Fruit fly (Drosophila melanogaster) whole organism, embryonic: ENCODE data around the gene CG1572.

ENCODE experiments used
- Ada2b ChIP-seq: fragments of 200-800 bp; sonication (Bioruptor generic); IDR thresholded peaks from 2 replicates; pipeline ENCODE4 v1.3.6; 2022; ENCODE audit warnings: missing biosample characterization, missing genetic modification characterization
- C15 ChIP-seq: fragments of 200-800 bp; sonication (Bioruptor generic); IDR thresholded peaks from 3 replicates; pipeline ENCODE4 v1.3.6; 2022; ENCODE audit warnings: missing biosample characterization, missing genetic modification characterization
- CG10274 ChIP-seq: fragments of 200-800 bp; sonication (Bioruptor generic); optimal IDR thresholded peaks from 3 replicates; lab custom pipeline; 2017; ENCODE audit warnings: missing biosample characterization, mild to moderate bottlenecking, missing genetic modification characterization
- CG10321 ChIP-seq: fragments of 200-800 bp; sonication (Bioruptor generic); IDR thresholded peaks from 2 replicates; pipeline ENCODE4 v1.3.6; 2022; ENCODE audit warnings: missing biosample characterization, missing genetic modification characterization
- CG10543 ChIP-seq: fragments of 200-800 bp; sonication (Bioruptor generic); optimal IDR thresholded peaks from 3 replicates; lab custom pipeline; 2017; ENCODE audit warnings: missing biosample characterization, mild to moderate bottlenecking, missing genetic modification characterization, moderate library complexity
- CG10565 ChIP-seq: fragments of 200-800 bp; sonication (Bioruptor generic); optimal IDR thresholded peaks from 3 replicates; lab custom pipeline; 2016; ENCODE audit warnings: missing biosample characterization, mild to moderate bottlenecking, missing genetic modification characterization
- CG12769 ChIP-seq: fragments of 200-800 bp; sonication (Bioruptor generic); optimal IDR thresholded peaks from 2 replicates; lab custom pipeline; 2019; ENCODE audit warnings: missing biosample characterization, mild to moderate bottlenecking, missing genetic modification characterization, moderate library complexity
- CG14860 ChIP-seq: fragments of 200-800 bp; sonication (Bioruptor generic); IDR thresholded peaks from 3 replicates; pipeline ENCODE4 v1.3.6; 2022; ENCODE audit warnings: missing biosample characterization, missing genetic modification characterization; ENCODE audit not compliant: partially characterized antibody
- CG1529 ChIP-seq: fragments of 200-800 bp; sonication (Bioruptor generic); optimal IDR thresholded peaks from 3 replicates; lab custom pipeline; 2018; ENCODE audit warnings: missing biosample characterization, missing genetic modification characterization
- CG17328 ChIP-seq: fragments of 200-800 bp; sonication (Bioruptor generic); IDR thresholded peaks from 2 replicates; pipeline ENCODE4 v1.3.6; 2022; ENCODE audit warnings: missing biosample characterization, missing genetic modification characterization
- CG2199 ChIP-seq: fragments of 200-800 bp; sonication (Bioruptor generic); IDR thresholded peaks from 3 replicates; pipeline ENCODE4 v1.3.6; 2022; ENCODE audit warnings: missing biosample characterization, missing genetic modification characterization
- CG2202 ChIP-seq: fragments of 200-800 bp; sonication (Bioruptor generic); optimal IDR thresholded peaks from 2 replicates; lab custom pipeline; 2018; ENCODE audit warnings: missing biosample characterization, mild to moderate bottlenecking, missing genetic modification characterization
- CG31388 ChIP-seq: fragments of 200-800 bp; sonication (Bioruptor generic); optimal IDR thresholded peaks from 2 replicates; lab custom pipeline; 2016; ENCODE audit warnings: missing biosample characterization, missing genetic modification characterization
- CG32767 ChIP-seq: fragments of 200-800 bp; sonication (Bioruptor generic); IDR thresholded peaks from 2 replicates; pipeline ENCODE4 v1.3.6; 2022; ENCODE audit warnings: missing biosample characterization, missing genetic modification characterization
- CG3847 ChIP-seq: fragments of 200-800 bp; sonication (Bioruptor generic); IDR thresholded peaks from 2 replicates; pipeline ENCODE4 v1.3.6; 2022; ENCODE audit warnings: missing biosample characterization, missing genetic modification characterization
- CG4328 ChIP-seq: fragments of 200-800 bp; sonication (Bioruptor generic); optimal IDR thresholded peaks from 3 replicates; lab custom pipeline; 2017; ENCODE audit warnings: missing biosample characterization, missing genetic modification reagents, missing genetic modification characterization
- CG4360 ChIP-seq: fragments of 200-800 bp; sonication (Bioruptor generic); IDR thresholded peaks from 2 replicates; pipeline ENCODE4 v1.3.6; 2022; ENCODE audit warnings: missing biosample characterization, missing genetic modification characterization
- CG5180 ChIP-seq: fragments of 200-800 bp; sonication (Bioruptor generic); optimal IDR thresholded peaks from 3 replicates; lab custom pipeline; 2017; ENCODE audit warnings: missing biosample characterization, missing genetic modification characterization, mild to moderate bottlenecking, moderate library complexity, missing genetic modification reagents
- CG7556 ChIP-seq: fragments of 200-800 bp; sonication (Bioruptor generic); optimal IDR thresholded peaks from 2 replicates; lab custom pipeline; 2017; ENCODE audit warnings: missing biosample characterization, mild to moderate bottlenecking, missing genetic modification characterization
- CG8089 ChIP-seq: fragments of 200-800 bp; sonication (Bioruptor generic); optimal IDR thresholded peaks from 3 replicates; lab custom pipeline; 2016; ENCODE audit warnings: missing biosample characterization, missing genetic modification characterization
- CG8765 ChIP-seq: fragments of 200-800 bp; sonication (Bioruptor generic); IDR thresholded peaks from 2 replicates; pipeline ENCODE4 v1.3.6; 2022; ENCODE audit warnings: missing biosample characterization, missing genetic modification characterization
- Chrac-16 ChIP-seq: fragments of 200-800 bp; sonication (Bioruptor generic); optimal IDR thresholded peaks from 3 replicates; lab custom pipeline; 2016; ENCODE audit warnings: missing biosample characterization, missing genetic modification characterization
- CoRest ChIP-seq: fragments of 200-800 bp; sonication (Bioruptor generic); optimal IDR thresholded peaks from 3 replicates; lab custom pipeline; 2018; ENCODE audit warnings: missing biosample characterization, mild to moderate bottlenecking, missing genetic modification characterization, moderate library complexity
- Dip2 ChIP-seq: fragments of 200-800 bp; sonication (Bioruptor generic); IDR thresholded peaks from 2 replicates; pipeline ENCODE4 v1.3.6; 2022; ENCODE audit warnings: missing biosample characterization, missing genetic modification characterization
- Dref ChIP-seq: fragments of 200-800 bp; sonication (Bioruptor generic); IDR thresholded peaks from 2 replicates; pipeline ENCODE4 v1.3.6; 2022; ENCODE audit warnings: missing biosample characterization, missing genetic modification characterization
- H2.0 ChIP-seq: fragments of 200-800 bp; sonication (Bioruptor generic); IDR thresholded peaks from 2 replicates; pipeline ENCODE4 v1.3.6; 2022; ENCODE audit warnings: missing biosample characterization, missing genetic modification characterization
- Lim3 ChIP-seq: fragments of 200-800 bp; sonication (Bioruptor generic); IDR thresholded peaks from 2 replicates; pipeline ENCODE4 v1.3.6; 2022; ENCODE audit warnings: missing biosample characterization, missing genetic modification characterization
- Med ChIP-seq: fragments of 200-800 bp; sonication (Bioruptor generic); peaks from one replicate; lab custom pipeline; 2016; ENCODE audit warnings: missing biosample characterization, missing genetic modification characterization, mild to moderate bottlenecking, inconsistent platforms, moderate library complexity
- PHDP ChIP-seq: fragments of 200-800 bp; sonication (Bioruptor generic); optimal IDR thresholded peaks from 3 replicates; lab custom pipeline; 2018; ENCODE audit warnings: missing biosample characterization, mild to moderate bottlenecking, missing genetic modification characterization, moderate library complexity
- Poxn ChIP-seq: fragments of 200-800 bp; sonication (Bioruptor generic); IDR thresholded peaks from 2 replicates; pipeline ENCODE4 v1.3.6; 2022; ENCODE audit warnings: missing biosample characterization, missing genetic modification characterization
- ac ChIP-seq: fragments of 200-800 bp; sonication (Bioruptor generic); optimal IDR thresholded peaks from 3 replicates; lab custom pipeline; 2017; ENCODE audit warnings: missing biosample characterization, mild to moderate bottlenecking, missing genetic modification characterization
- ash1 ChIP-seq: fragments of 200-800 bp; sonication (Bioruptor generic); optimal IDR thresholded peaks from 2 replicates; lab custom pipeline; 2018; ENCODE audit warnings: missing biosample characterization, mild to moderate bottlenecking, missing genetic modification characterization
- bigmax ChIP-seq: fragments of 200-800 bp; sonication (Bioruptor generic); optimal IDR thresholded peaks from 2 replicates; lab custom pipeline; 2018; ENCODE audit warnings: missing biosample characterization, mild to moderate bottlenecking, missing genetic modification characterization
- dmrt99B ChIP-seq: fragments of 200-800 bp; sonication (Bioruptor generic); optimal IDR thresholded peaks from 2 replicates; lab custom pipeline; 2018; ENCODE audit warnings: missing biosample characterization, mild to moderate bottlenecking, missing genetic modification characterization, moderate library complexity
- dpn ChIP-seq, 2 experiments: fragments of 200-800 bp; sonication (Bioruptor generic); optimal IDR thresholded peaks; 3 replicates each; lab custom pipeline; 2016; ENCODE audit warnings: missing biosample characterization in 2 of 2, missing genetic modification characterization in 2 of 2
- dysf ChIP-seq: fragments of 200-800 bp; sonication (Bioruptor generic); IDR thresholded peaks from 3 replicates; pipeline ENCODE4 v1.3.6; 2022; ENCODE audit warnings: missing biosample characterization, missing genetic modification characterization
- jigr1 ChIP-seq: fragments of 200-800 bp; sonication (Bioruptor generic); IDR thresholded peaks from 3 replicates; pipeline ENCODE4 v1.3.6; 2022; ENCODE audit warnings: missing biosample characterization, missing genetic modification characterization
- kah ChIP-seq: fragments of 200-800 bp; sonication (Bioruptor generic); optimal IDR thresholded peaks from 2 replicates; lab custom pipeline; 2018; ENCODE audit warnings: missing biosample characterization, mild to moderate bottlenecking, missing genetic modification characterization
- otp ChIP-seq: fragments of 200-800 bp; sonication (Bioruptor generic); IDR thresholded peaks from 3 replicates; pipeline ENCODE4, ENCODE4 v1.3.6; 2022; ENCODE audit warnings: missing biosample characterization, missing genetic modification characterization
- phol ChIP-seq: fragments of 200-800 bp; sonication (Bioruptor generic); optimal IDR thresholded peaks from 3 replicates; lab custom pipeline; 2018; ENCODE audit warnings: missing biosample characterization, mild to moderate bottlenecking, missing genetic modification characterization, moderate library complexity
- ro ChIP-seq: fragments of 200-800 bp; sonication (Bioruptor generic); IDR thresholded peaks from 2 replicates; pipeline ENCODE4 v1.3.6; 2022; ENCODE audit warnings: missing biosample characterization, missing genetic modification characterization
- schlank ChIP-seq: fragments of 200-800 bp; sonication (Bioruptor generic); optimal IDR thresholded peaks from 2 replicates; lab custom pipeline; 2018; ENCODE audit warnings: missing biosample characterization, mild to moderate bottlenecking, missing genetic modification characterization
- shn ChIP-seq: fragments of 200-800 bp; sonication (Bioruptor generic); optimal IDR thresholded peaks from 3 replicates; lab custom pipeline; 2016; ENCODE audit warnings: missing biosample characterization, missing genetic modification characterization
- slbo ChIP-seq: fragments of 200-800 bp; sonication (Bioruptor generic); IDR thresholded peaks from 2 replicates; pipeline ENCODE4 v1.3.6; 2022; ENCODE audit warnings: missing biosample characterization, missing genetic modification characterization
- slp2 ChIP-seq: fragments of 200-800 bp; sonication (Bioruptor generic); optimal IDR thresholded peaks from 2 replicates; lab custom pipeline; 2016; ENCODE audit warnings: missing biosample characterization, missing genetic modification characterization
- twi ChIP-seq: fragments of 200-800 bp; optimal IDR thresholded peaks from 2 replicates; lab custom pipeline; 2019; ENCODE audit warnings: missing biosample characterization, mild to moderate bottlenecking, missing genetic modification characterization, moderate library complexity
- yki ChIP-seq: fragments of >200 bp; optimal IDR thresholded peaks from 3 replicates; lab custom pipeline; 2018
- zen ChIP-seq: fragments of 200-800 bp; sonication (Bioruptor generic); optimal IDR thresholded peaks from 3 replicates; lab custom pipeline; 2018; ENCODE audit warnings: missing biosample characterization, mild to moderate bottlenecking, missing genetic modification characterization, moderate library complexity
- zen2 ChIP-seq: fragments of 200-800 bp; sonication (Bioruptor generic); IDR thresholded peaks from 3 replicates; pipeline ENCODE4 v1.3.6; 2022; ENCODE audit warnings: missing biosample characterization, missing genetic modification characterization; ENCODE audit not compliant: partially characterized antibody

CG1572 gene

DNA sequence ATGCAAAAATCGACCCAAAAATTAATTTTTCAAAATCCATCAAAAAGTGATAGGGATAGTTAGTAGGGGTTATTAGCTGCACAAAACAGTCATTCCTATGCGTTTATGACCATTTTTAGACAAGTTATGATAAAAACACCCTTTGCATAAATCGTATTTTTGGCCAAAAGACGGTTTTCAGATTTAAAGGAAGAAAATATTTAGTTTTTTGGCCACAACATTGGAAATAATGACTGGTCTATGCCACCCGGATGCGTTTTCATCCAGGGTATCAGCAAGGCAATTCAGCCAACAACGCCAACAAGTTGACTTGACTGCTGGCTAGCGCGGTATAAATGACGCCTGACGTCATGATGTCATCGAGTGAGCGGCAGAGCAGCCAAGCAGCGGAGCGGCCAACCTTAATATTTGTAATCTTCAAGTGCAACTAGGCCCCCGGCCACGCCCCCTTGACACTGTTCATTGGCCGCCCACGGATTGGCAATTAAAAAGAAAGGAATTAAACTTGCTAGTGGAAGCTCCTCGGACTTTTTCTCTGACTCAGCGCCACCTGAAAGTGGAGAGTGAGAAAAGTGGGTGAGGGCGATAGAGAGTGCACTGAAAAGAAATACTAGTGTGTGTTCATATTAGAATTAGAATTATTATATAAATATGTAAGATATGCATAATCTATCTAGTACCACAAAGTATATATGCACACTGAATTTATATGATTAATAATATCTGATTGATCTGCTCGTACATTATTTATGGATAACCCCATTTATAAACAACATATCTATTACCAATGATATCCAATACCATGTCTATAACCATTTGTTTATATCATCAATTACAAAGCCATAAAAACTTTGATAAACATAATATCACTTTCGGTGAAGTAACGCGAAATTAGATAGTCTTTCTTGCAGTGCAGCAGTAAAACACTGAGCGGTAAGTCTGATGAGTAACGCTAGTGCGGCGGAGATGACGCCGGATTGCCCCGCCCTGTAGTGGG lies 1.6 kb upstream of the CG1572 start (continued):
- TF ChIP-seq ac, result no peak
- peak; percentile 94 for TF ChIP-seq CG7556 (GFP tag; lab: Kevin White, UChicago)
- 0 out of 2 replicates have a peak, but pooled peaks have one; percentile 12 for TF ChIP-seq Poxn (GFP tag; lab: Robert Waterston, UW)
- peak; percentile 68 for TF ChIP-seq slbo
- TF ChIP-seq CoRest, result peak; percentile 94
- TF ChIP-seq CG8765 (GFP tag; lab: Robert Waterston, UW), result no peak
- peak; percentile 25 for TF ChIP-seq CG2202 (tag; lab: Kevin White, UChicago)
- TF ChIP-seq Dref (GFP tag; lab: Robert Waterston, UW), result no peak
- TF ChIP-seq Dip2 (GFP tag; lab: Robert Waterston, UW), result no peak
- TF ChIP-seq phol (tag; lab: Kevin White, UChicago), result peak; percentile 86
- TF ChIP-seq CG14860 (GFP tag; lab: Robert Waterston, UW), result no peak
- peak; percentile 70 for TF ChIP-seq CG3847 (GFP tag; lab: Robert Waterston, UW)
- peak; percentile 27; the same call in 1 of the 2 replicates for TF ChIP-seq CG17328
- peak; percentile 85 for TF ChIP-seq dysf
- TF ChIP-seq Chrac-16 (GFP tag; lab: Kevin White, UChicago), result peak; percentile 57
- peak; percentile 73 for TF ChIP-seq CG1529
- 0 out of 3 replicates have a peak, but pooled peaks have one; percentile 35 for TF ChIP-seq jigr1 (GFP tag; lab: Robert Waterston, UW)
- TF ChIP-seq Lim3 (GFP tag; lab: Robert Waterston, UW), result no peak
- TF ChIP-seq schlank (tag; lab: Kevin White, UChicago), result peak; percentile 19
- TF ChIP-seq kah (GFP tag; lab: Kevin White, UChicago), result peak; percentile 77
- no peak for TF ChIP-seq CG8089 (GFP tag; lab: Kevin White, UChicago)
- no peak for TF ChIP-seq otp (GFP tag; lab: Robert Waterston, UW)
- no peak for TF ChIP-seq zen2 (GFP tag; lab: Robert Waterston, UW)
- TF ChIP-seq slp2 (GFP tag; lab: Kevin White, UChicago), result no peak
- no peak for TF ChIP-seq ash1 (GFP tag; lab: Kevin White, UChicago)
- peak; percentile 87 for TF ChIP-seq PHDP
- no peak for TF ChIP-seq bigmax
- peak; percentile 66 for TF ChIP-seq CG10274 (GFP tag; lab: Kevin White, UChicago)
- no peak for TF ChIP-seq CG10565
- no peak; the same call in 1 of the 2 replicates for TF ChIP-seq CG10321
- TF ChIP-seq CG32767, result peak; percentile 48; the same call in 1 of the 2 replicates
- peak; percentile 85 for TF ChIP-seq CG4328 (GFP tag; lab: Kevin White, UChicago)
- TF ChIP-seq zen (tag; lab: Kevin White, UChicago), result peak; percentile 42
- peak; percentile 58; the same call in 1 of the 2 replicates for TF ChIP-seq H2.0
- TF ChIP-seq C15 (GFP tag; lab: Robert Waterston, UW), result no peak
- TF ChIP-seq Med (GFP tag; lab: Kevin White, UChicago), result peak; percentile 80
- TF ChIP-seq CG31388 (GFP tag; lab: Kevin White, UChicago), result peak; percentile 47
- no peak for TF ChIP-seq yki
- no peak for TF ChIP-seq CG4360 (GFP tag; lab: Robert Waterston, UW)
- TF ChIP-seq Ada2b, result peak; percentile 64
- peak; percentile 58 for TF ChIP-seq twi (tag; lab: Kevin White, UChicago)
- peak; percentile 94 for TF ChIP-seq dmrt99B (tag; lab: Kevin White, UChicago)
- TF ChIP-seq CG10543 (GFP tag; lab: Kevin White, UChicago), result peak; percentile 87
- TF ChIP-seq dpn (GFP tag; optimal IDR thresholded peaks at IDR 0.05; lab: Kevin White, UChicago), result peak; percentile 47 to 83
- TF ChIP-seq CG5180 (GFP tag; lab: Kevin White, UChicago), result peak; percentile 78
- no peak for TF ChIP-seq CG12769 (tag; lab: Kevin White, UChicago)
- peak; percentile 6 for TF ChIP-seq shn (GFP tag; lab: Kevin White, UChicago)
- TF ChIP-seq ro (GFP tag; lab: Robert Waterston, UW), result no peak
- TF ChIP-seq CG2199 (GFP tag; lab: Robert Waterston, UW), result no peak
